Fruit fly (Drosophila melanogaster) whole organism, embryonic: ENCODE measurements around the gene Rab9D.
A peak's percentile ranks its signal among the peaks of the same experiment; 100 is the strongest.

Source experiments
- CG10431 ChIP-seq: fragments of 200-800 bp; sonication (Bioruptor generic); optimal IDR thresholded peaks from 3 replicates; lab custom pipeline; 2018; ENCODE audit warnings: missing biosample characterization, mild to moderate bottlenecking, missing genetic modification characterization
- CG11398 ChIP-seq: fragments of 200-800 bp; sonication (Bioruptor generic); optimal IDR thresholded peaks from 2 replicates; lab custom pipeline; 2016; ENCODE audit warnings: missing biosample characterization, missing genetic modification characterization
- CG13296 ChIP-seq: fragments of 200-800 bp; sonication (Bioruptor generic); optimal IDR thresholded peaks from 3 replicates; lab custom pipeline; 2018; ENCODE audit warnings: missing biosample characterization, mild to moderate bottlenecking, missing genetic modification characterization
- CG13775 ChIP-seq: fragments of 200-800 bp; sonication (Bioruptor generic); optimal IDR thresholded peaks from 3 replicates; lab custom pipeline; 2017; ENCODE audit warnings: missing biosample characterization, mild to moderate bottlenecking, missing genetic modification characterization
- CG1529 ChIP-seq: fragments of 200-800 bp; sonication (Bioruptor generic); optimal IDR thresholded peaks from 3 replicates; lab custom pipeline; 2018; ENCODE audit warnings: missing biosample characterization, missing genetic modification characterization
- CG17186 ChIP-seq: fragments of 200-800 bp; sonication (Bioruptor generic); optimal IDR thresholded peaks from 3 replicates; lab custom pipeline; 2017; ENCODE audit warnings: missing biosample characterization, missing genetic modification reagents, missing genetic modification characterization
- CG18262 ChIP-seq: fragments of 200-800 bp; optimal IDR thresholded peaks from 3 replicates; lab custom pipeline; 2019; ENCODE audit warnings: missing biosample characterization, mild to moderate bottlenecking, missing genetic modification characterization, moderate library complexity
- CG30431 ChIP-seq: fragments of 200-800 bp; sonication (Bioruptor generic); optimal IDR thresholded peaks from 2 replicates; lab custom pipeline; 2017; ENCODE audit warnings: missing biosample characterization, missing genetic modification characterization
- CG32532 ChIP-seq: fragments of 200-800 bp; sonication (Bioruptor generic); IDR thresholded peaks from 2 replicates; pipeline ENCODE4 v1.3.6; 2022; ENCODE audit warnings: missing biosample characterization, missing genetic modification characterization
- CG3407 ChIP-seq: fragments of 200-800 bp; sonication (Bioruptor generic); optimal IDR thresholded peaks from 2 replicates; lab custom pipeline; 2018; ENCODE audit warnings: missing biosample characterization, mild to moderate bottlenecking, missing genetic modification characterization
- CG4328 ChIP-seq: fragments of 200-800 bp; sonication (Bioruptor generic); optimal IDR thresholded peaks from 3 replicates; lab custom pipeline; 2017; ENCODE audit warnings: missing biosample characterization, missing genetic modification reagents, missing genetic modification characterization
- CG6689 ChIP-seq: fragments of 200-800 bp; sonication (Bioruptor generic); IDR thresholded peaks from 2 replicates; pipeline ENCODE4 v1.3.6; 2022; ENCODE audit warnings: missing biosample characterization, missing genetic modification characterization
- CG6765 ChIP-seq: fragments of 200-800 bp; sonication (Bioruptor generic); optimal IDR thresholded peaks from 3 replicates; lab custom pipeline; 2017; ENCODE audit warnings: missing biosample characterization, mild to moderate bottlenecking, missing genetic modification characterization
- CG7556 ChIP-seq: fragments of 200-800 bp; sonication (Bioruptor generic); optimal IDR thresholded peaks from 2 replicates; lab custom pipeline; 2017; ENCODE audit warnings: missing biosample characterization, mild to moderate bottlenecking, missing genetic modification characterization
- CG7987 ChIP-seq: fragments of 200-800 bp; sonication (Bioruptor generic); optimal IDR thresholded peaks from 2 replicates; lab custom pipeline; 2018; ENCODE audit warnings: missing biosample characterization, mild to moderate bottlenecking, missing genetic modification characterization, moderate library complexity
- CG8089 ChIP-seq: fragments of 200-800 bp; sonication (Bioruptor generic); optimal IDR thresholded peaks from 3 replicates; lab custom pipeline; 2016; ENCODE audit warnings: missing biosample characterization, missing genetic modification characterization
- CG9609 ChIP-seq: fragments of 200-800 bp; sonication (Bioruptor generic); optimal IDR thresholded peaks from 3 replicates; lab custom pipeline; 2016; ENCODE audit warnings: missing biosample characterization, missing genetic modification characterization
- Dbx ChIP-seq: fragments of 200-800 bp; sonication (Bioruptor generic); IDR thresholded peaks from 3 replicates; pipeline ENCODE4 v1.3.6; 2022; ENCODE audit warnings: missing biosample characterization, missing genetic modification characterization
- Dfd ChIP-seq, 2 experiments: fragments of >200 bp; optimal IDR thresholded peaks; 2 replicates each; lab custom pipeline; 2017; ENCODE audit warnings: missing biosample characterization in 2 of 2, missing genetic modification characterization in 2 of 2
- Dip2 ChIP-seq: fragments of 200-800 bp; sonication (Bioruptor generic); IDR thresholded peaks from 2 replicates; pipeline ENCODE4 v1.3.6; 2022; ENCODE audit warnings: missing biosample characterization, missing genetic modification characterization
- Fer1 ChIP-seq: fragments of 200-800 bp; sonication (Bioruptor generic); optimal IDR thresholded peaks from 2 replicates; lab custom pipeline; 2017; ENCODE audit warnings: missing biosample characterization, mild to moderate bottlenecking, missing genetic modification characterization
- HLH3B ChIP-seq: fragments of 200-800 bp; sonication (Bioruptor generic); IDR thresholded peaks from 2 replicates; pipeline ENCODE4 v1.3.6; 2022; ENCODE audit warnings: missing biosample characterization, missing genetic modification characterization
- HmgZ ChIP-seq: fragments of 200-800 bp; sonication (Bioruptor generic); optimal IDR thresholded peaks from 2 replicates; lab custom pipeline; 2018; ENCODE audit warnings: missing biosample characterization, mild to moderate bottlenecking, missing genetic modification characterization
- Hmx ChIP-seq: fragments of 200-800 bp; sonication (Bioruptor generic); optimal IDR thresholded peaks from 2 replicates; lab custom pipeline; 2016; ENCODE audit warnings: missing biosample characterization, missing genetic modification characterization
- Hr3 ChIP-seq: fragments of 200-800 bp; sonication (Bioruptor generic); optimal IDR thresholded peaks from 3 replicates; lab custom pipeline; 2016; ENCODE audit warnings: missing biosample characterization, missing genetic modification characterization
- Hr78 ChIP-seq, 2 experiments: fragments of 200-800 bp in 1 of 2; fragments of >200 bp in 1 of 2; sonication (Bioruptor generic) in 1 of 2; optimal IDR thresholded peaks; 2 replicates each; lab custom pipeline; 2017 to 2019; ENCODE audit warnings: missing biosample characterization in 2 of 2, missing genetic modification characterization in 2 of 2, mild to moderate bottlenecking in 1 of 2, moderate library complexity in 1 of 2
- Med ChIP-seq: fragments of 200-800 bp; sonication (Bioruptor generic); peaks from one replicate; lab custom pipeline; 2016; ENCODE audit warnings: missing biosample characterization, missing genetic modification characterization, mild to moderate bottlenecking, inconsistent platforms, moderate library complexity
- Neu2 ChIP-seq: fragments of 200-800 bp; sonication (Bioruptor generic); optimal IDR thresholded peaks from 3 replicates; lab custom pipeline; 2016; ENCODE audit warnings: missing biosample characterization, missing genetic modification characterization, borderline replicate concordance
- Oaz ChIP-seq: fragments of 200-800 bp; sonication (Bioruptor generic); IDR thresholded peaks from 2 replicates; pipeline ENCODE4 v1.3.6; 2022; ENCODE audit warnings: missing biosample characterization, missing genetic modification characterization
- ara ChIP-seq: fragments of 200-800 bp; sonication (Bioruptor generic); IDR thresholded peaks from 2 replicates; pipeline ENCODE4 v1.3.6; 2022; ENCODE audit warnings: missing biosample characterization, missing genetic modification characterization
- br ChIP-seq: fragments of >200 bp; optimal IDR thresholded peaks from 2 replicates; lab custom pipeline; 2017
- crol ChIP-seq: fragments of 200-800 bp; sonication (Bioruptor generic); IDR thresholded peaks from 2 replicates; pipeline ENCODE4 v1.3.6; 2022; ENCODE audit warnings: missing biosample characterization, missing genetic modification characterization
- dpn ChIP-seq, 2 experiments: fragments of 200-800 bp; sonication (Bioruptor generic); optimal IDR thresholded peaks; 3 replicates each; lab custom pipeline; 2016; ENCODE audit warnings: missing biosample characterization in 2 of 2, missing genetic modification characterization in 2 of 2
- dysf ChIP-seq: fragments of 200-800 bp; sonication (Bioruptor generic); IDR thresholded peaks from 3 replicates; pipeline ENCODE4 v1.3.6; 2022; ENCODE audit warnings: missing biosample characterization, missing genetic modification characterization
- eve ChIP-seq, 2 experiments: fragments of >200 bp; optimal IDR thresholded peaks; 2 replicates each; lab custom pipeline; 2017; ENCODE audit warnings: missing biosample characterization in 2 of 2, missing genetic modification characterization in 2 of 2
- ewg ChIP-seq: fragments of 200-800 bp; sonication (Bioruptor generic); optimal IDR thresholded peaks from 3 replicates; lab custom pipeline; 2017; ENCODE audit warnings: mild to moderate bottlenecking, missing biosample characterization, missing genetic modification reagents, missing genetic modification characterization
- exex ChIP-seq: fragments of 200-800 bp; sonication (Bioruptor generic); optimal IDR thresholded peaks from 4 replicates; lab custom pipeline; 2018; ENCODE audit warnings: missing biosample characterization, mild to moderate bottlenecking, missing genetic modification characterization, moderate library complexity
- gfzf ChIP-seq: fragments of 200-800 bp; sonication (Bioruptor generic); optimal IDR thresholded peaks from 2 replicates; lab custom pipeline; 2016; ENCODE audit warnings: missing biosample characterization, mild to moderate bottlenecking, missing genetic modification characterization, moderate library complexity
- jigr1 ChIP-seq: fragments of 200-800 bp; sonication (Bioruptor generic); IDR thresholded peaks from 3 replicates; pipeline ENCODE4 v1.3.6; 2022; ENCODE audit warnings: missing biosample characterization, missing genetic modification characterization
- lab ChIP-seq: fragments of 200-800 bp; sonication (Bioruptor generic); optimal IDR thresholded peaks from 3 replicates; lab custom pipeline; 2017; ENCODE audit warnings: missing biosample characterization, missing genetic modification characterization, mild to moderate bottlenecking, moderate library complexity, missing genetic modification reagents
- lmd ChIP-seq: fragments of 200-800 bp; sonication (Bioruptor generic); IDR thresholded peaks from 2 replicates; pipeline ENCODE4 v1.3.6; 2022; ENCODE audit warnings: missing biosample characterization, missing genetic modification characterization
- luna ChIP-seq: fragments of 200-800 bp; sonication (Bioruptor generic); optimal IDR thresholded peaks from 2 replicates; lab custom pipeline; 2016; ENCODE audit warnings: missing biosample characterization, missing genetic modification characterization
- nmo ChIP-seq: fragments of 200-800 bp; sonication (Bioruptor generic); optimal IDR thresholded peaks from 2 replicates; lab custom pipeline; 2018; ENCODE audit warnings: missing biosample characterization, mild to moderate bottlenecking, missing genetic modification characterization, moderate library complexity
- oc ChIP-seq: fragments of 200-800 bp; sonication (Bioruptor generic); optimal IDR thresholded peaks from 2 replicates; lab custom pipeline; 2018; ENCODE audit warnings: missing biosample characterization, mild to moderate bottlenecking, missing genetic modification characterization, moderate library complexity
- pnt ChIP-seq: fragments of 200-800 bp; sonication (Bioruptor generic); optimal IDR thresholded peaks from 3 replicates; lab custom pipeline; 2016; ENCODE audit warnings: missing biosample characterization, missing genetic modification characterization
- ranshi ChIP-seq: fragments of 200-800 bp; sonication (Bioruptor generic); IDR thresholded peaks from 2 replicates; pipeline ENCODE4 v1.3.6; 2022; ENCODE audit warnings: missing biosample characterization, missing genetic modification characterization
- schlank ChIP-seq: fragments of 200-800 bp; sonication (Bioruptor generic); optimal IDR thresholded peaks from 2 replicates; lab custom pipeline; 2018; ENCODE audit warnings: missing biosample characterization, mild to moderate bottlenecking, missing genetic modification characterization
- tna ChIP-seq: fragments of 200-800 bp; sonication (Bioruptor generic); IDR thresholded peaks from 2 replicates; pipeline ENCODE4 v1.3.6; 2022; ENCODE audit warnings: missing biosample characterization, missing genetic modification characterization; ENCODE audit not compliant: partially characterized antibody
- usp ChIP-seq: fragments of >200 bp; optimal IDR thresholded peaks from 2 replicates; lab custom pipeline; 2017; ENCODE audit warnings: missing biosample characterization, missing genetic modification characterization
- zen ChIP-seq: fragments of 200-800 bp; sonication (Bioruptor generic); optimal IDR thresholded peaks from 3 replicates; lab custom pipeline; 2018; ENCODE audit warnings: missing biosample characterization, mild to moderate bottlenecking, missing genetic modification characterization, moderate library complexity

Gene Rab9D

dm6 chrX:10602057-10602764 is 13.3 kb downstream of the Rab9D start, which contains the start of gene CG1628 (continued):
- no peak for TF ChIP-seq br (lab: Kevin White, UChicago)
- TF ChIP-seq CG13775 (GFP tag; lab: Kevin White, UChicago): no peak
- TF ChIP-seq CG1529: no peak
- TF ChIP-seq lmd (GFP tag; lab: Robert Waterston, UW): no peak
- no peak for TF ChIP-seq Hr78 (GFP tag; optimal IDR thresholded peaks at IDR 0.05; lab: Kevin White, UChicago)
- TF ChIP-seq Dfd (GFP tag; optimal IDR thresholded peaks at IDR 0.05; lab: Kevin White, UChicago): no peak
- no peak for TF ChIP-seq CG30431 (GFP tag; lab: Kevin White, UChicago)
- TF ChIP-seq Neu2: no peak
- TF ChIP-seq CG11398: no peak
- no peak for TF ChIP-seq CG7987 (GFP tag; lab: Kevin White, UChicago)
- no peak for TF ChIP-seq CG8089 (GFP tag; lab: Kevin White, UChicago)
- TF ChIP-seq gfzf: no peak
- no peak for TF ChIP-seq ewg
- TF ChIP-seq CG9609 (GFP tag; lab: Kevin White, UChicago): no peak
- TF ChIP-seq CG10431 (GFP tag; lab: Kevin White, UChicago): no peak
- peak; percentile 58; the same call in 2 of the 3 replicates for TF ChIP-seq Dbx (GFP tag; lab: Robert Waterston, UW)
- peak; percentile 73 for TF ChIP-seq Med (GFP tag; lab: Kevin White, UChicago)
- TF ChIP-seq ranshi (GFP tag; lab: Robert Waterston, UW): no peak
- peak in 1 of 2 experiments; percentile 27 for TF ChIP-seq dpn (GFP tag; optimal IDR thresholded peaks at IDR 0.05; lab: Kevin White, UChicago)
- peak; percentile 97 for TF ChIP-seq crol (GFP tag; lab: Robert Waterston, UW)
- TF ChIP-seq ara (GFP tag; lab: Robert Waterston, UW): no peak
- TF ChIP-seq tna: peak; percentile 46; the same call in 1 of the 2 replicates
- no peak for TF ChIP-seq usp (GFP tag; lab: Kevin White, UChicago)
- no peak for TF ChIP-seq CG7556
- TF ChIP-seq oc (tag; lab: Kevin White, UChicago): no peak
- TF ChIP-seq HmgZ (tag; lab: Kevin White, UChicago): peak; percentile 59
- TF ChIP-seq schlank: no peak
- 0 out of 2 replicates have a peak, but pooled peaks have one; percentile 42 for TF ChIP-seq HLH3B (GFP tag; lab: Robert Waterston, UW)
- TF ChIP-seq Hmx (GFP tag; lab: Kevin White, UChicago): no peak
- peak; percentile 54 for TF ChIP-seq Fer1 (GFP tag; lab: Kevin White, UChicago)
- no peak for TF ChIP-seq zen (tag; lab: Kevin White, UChicago)
- no peak for TF ChIP-seq pnt (GFP tag; lab: Kevin White, UChicago)
- peak; percentile 6 for TF ChIP-seq nmo
- TF ChIP-seq lab (GFP tag; lab: Kevin White, UChicago): peak; percentile 59
- TF ChIP-seq dysf (GFP tag; lab: Robert Waterston, UW): peak; percentile 38; the same call in 1 of the 3 replicates
- no peak for TF ChIP-seq Oaz
- no peak for TF ChIP-seq CG3407 (GFP tag; lab: Kevin White, UChicago)
- TF ChIP-seq CG4328: no peak
- no peak for TF ChIP-seq eve (GFP tag; optimal IDR thresholded peaks at IDR 0.05; lab: Kevin White, UChicago)
- no peak for TF ChIP-seq jigr1
- TF ChIP-seq exex (tag; lab: Kevin White, UChicago): no peak
- TF ChIP-seq CG17186 (GFP tag; lab: Kevin White, UChicago): no peak
- no peak for TF ChIP-seq Dip2
- TF ChIP-seq CG13296 (GFP tag; lab: Kevin White, UChicago): no peak
- no peak for TF ChIP-seq luna (GFP tag; lab: Kevin White, UChicago)
- no peak for TF ChIP-seq CG18262 (tag; lab: Kevin White, UChicago)
- 0 out of 2 replicates have a peak, but pooled peaks have one; percentile 14 for TF ChIP-seq CG6689 (GFP tag; lab: Robert Waterston, UW)
- no peak for TF ChIP-seq CG6765 (GFP tag; lab: Kevin White, UChicago)
- no peak for TF ChIP-seq Hr3
- no peak; the same call in 1 of the 2 replicates for TF ChIP-seq CG32532
